Fruit fly (Drosophila melanogaster) whole organism: ENCODE results near the gene CG34295.

Experiments used
- EcR ChIP-seq, 2 experiments: fragments of >200 bp; optimal IDR thresholded peaks; 2 replicates each; lab custom pipeline; 2017; ENCODE audit warnings: missing biosample characterization in 2 of 2, missing genetic modification characterization in 2 of 2, missing genetic modification reagents in 2 of 2
- usp ChIP-seq: fragments of >200 bp; optimal IDR thresholded peaks from 2 replicates; lab custom pipeline; 2017; ENCODE audit warnings: missing biosample characterization, missing genetic modification characterization, mixed read lengths

dm6 chr3R:28805164-28805563, 15.7 kb downstream of the CG34295 start:
- TF ChIP-seq usp (GFP tag; lab: Kevin White, UChicago) (no peak), EcR (GFP tag; optimal IDR thresholded peaks at IDR 0.05; lab: Kevin White, UChicago) (no peak)
